Fruit fly (Drosophila melanogaster) whole organism, embryonic: ENCODE data around the gene CG42529.

ENCODE experiments used
- CG10321 ChIP-seq: fragments of 200-800 bp; sonication (Bioruptor generic); IDR thresholded peaks from 2 replicates; pipeline ENCODE4 v1.3.6; 2022; ENCODE audit warnings: missing biosample characterization, missing genetic modification characterization
- CG10366 ChIP-seq: fragments of 200-800 bp; sonication (Bioruptor generic); IDR thresholded peaks from 2 replicates; pipeline ENCODE4 v1.3.6; 2022; ENCODE audit warnings: missing biosample characterization, missing genetic modification characterization
- CG10543 ChIP-seq: fragments of 200-800 bp; sonication (Bioruptor generic); optimal IDR thresholded peaks from 3 replicates; lab custom pipeline; 2017; ENCODE audit warnings: missing biosample characterization, mild to moderate bottlenecking, missing genetic modification characterization, moderate library complexity
- CG10565 ChIP-seq: fragments of 200-800 bp; sonication (Bioruptor generic); optimal IDR thresholded peaks from 3 replicates; lab custom pipeline; 2016; ENCODE audit warnings: missing biosample characterization, mild to moderate bottlenecking, missing genetic modification characterization
- CG11247 ChIP-seq: fragments of 200-800 bp; sonication (Bioruptor generic); IDR thresholded peaks from 2 replicates; pipeline ENCODE4 v1.3.6; 2022; ENCODE audit warnings: missing biosample characterization, missing genetic modification characterization
- CG11560 ChIP-seq: fragments of 200-800 bp; sonication (Bioruptor generic); IDR thresholded peaks from 3 replicates; pipeline ENCODE4 v1.3.6; 2022; ENCODE audit warnings: missing biosample characterization, missing genetic modification characterization
- CG12659 ChIP-seq: fragments of 200-800 bp; sonication (Bioruptor generic); optimal IDR thresholded peaks from 3 replicates; lab custom pipeline; 2017; ENCODE audit warnings: mild to moderate bottlenecking, missing biosample characterization, missing genetic modification reagents, missing genetic modification characterization
- CG14050 ChIP-seq: fragments of 200-800 bp; sonication (Bioruptor generic); IDR thresholded peaks from 3 replicates; pipeline ENCODE4 v1.3.6; 2022; ENCODE audit warnings: missing biosample characterization, missing genetic modification characterization
- CG15479 ChIP-seq: fragments of 200-800 bp; sonication (Bioruptor generic); optimal IDR thresholded peaks from 3 replicates; lab custom pipeline; 2019; ENCODE audit warnings: missing biosample characterization, mild to moderate bottlenecking, missing genetic modification characterization, moderate library complexity
- CG15514 ChIP-seq: fragments of 200-800 bp; sonication (Bioruptor generic); optimal IDR thresholded peaks from 3 replicates; lab custom pipeline; 2017; ENCODE audit warnings: missing biosample characterization, missing genetic modification characterization, mild to moderate bottlenecking, moderate library complexity, missing genetic modification reagents
- CG18619 ChIP-seq: fragments of 200-800 bp; sonication (Bioruptor generic); optimal IDR thresholded peaks from 3 replicates; lab custom pipeline; 2017; ENCODE audit warnings: missing biosample characterization, mild to moderate bottlenecking, missing genetic modification characterization
- CG2889 ChIP-seq: fragments of 200-800 bp; sonication (Bioruptor generic); IDR thresholded peaks from 3 replicates; pipeline ENCODE4 v1.3.6; 2022; ENCODE audit warnings: missing biosample characterization, missing genetic modification characterization
- CG30431 ChIP-seq: fragments of 200-800 bp; sonication (Bioruptor generic); optimal IDR thresholded peaks from 2 replicates; lab custom pipeline; 2017; ENCODE audit warnings: missing biosample characterization, missing genetic modification characterization
- CG3163 ChIP-seq: fragments of 200-800 bp; sonication (Bioruptor generic); optimal IDR thresholded peaks from 3 replicates; lab custom pipeline; 2016; ENCODE audit warnings: missing biosample characterization, missing genetic modification characterization
- CG3407 ChIP-seq: fragments of 200-800 bp; sonication (Bioruptor generic); optimal IDR thresholded peaks from 2 replicates; lab custom pipeline; 2018; ENCODE audit warnings: missing biosample characterization, mild to moderate bottlenecking, missing genetic modification characterization
- CG4360 ChIP-seq: fragments of 200-800 bp; sonication (Bioruptor generic); IDR thresholded peaks from 2 replicates; pipeline ENCODE4 v1.3.6; 2022; ENCODE audit warnings: missing biosample characterization, missing genetic modification characterization
- CG4617 ChIP-seq: fragments of 200-800 bp; sonication (Bioruptor generic); optimal IDR thresholded peaks from 3 replicates; lab custom pipeline; 2016; ENCODE audit warnings: missing biosample characterization, missing genetic modification characterization, borderline replicate concordance
- CG6272 ChIP-seq: fragments of 200-800 bp; sonication (Bioruptor generic); IDR thresholded peaks from 2 replicates; pipeline ENCODE4 v1.3.6; 2022; ENCODE audit warnings: missing biosample characterization, missing genetic modification characterization
- CG6654 ChIP-seq: fragments of 200-800 bp; sonication (Bioruptor generic); optimal IDR thresholded peaks from 2 replicates; lab custom pipeline; 2017; ENCODE audit warnings: missing biosample characterization, mild to moderate bottlenecking, missing genetic modification characterization
- CG6854 ChIP-seq: fragments of 200-800 bp; sonication (Bioruptor generic); optimal IDR thresholded peaks from 3 replicates; lab custom pipeline; 2017; ENCODE audit warnings: missing biosample characterization, mild to moderate bottlenecking, missing genetic modification characterization
- CG8388 ChIP-seq: fragments of 200-800 bp; sonication (Bioruptor generic); optimal IDR thresholded peaks from 2 replicates; lab custom pipeline; 2019; ENCODE audit warnings: missing biosample characterization, mild to moderate bottlenecking, missing genetic modification characterization, moderate library complexity
- CG8478 ChIP-seq: fragments of >200 bp; optimal IDR thresholded peaks from 2 replicates; lab custom pipeline; 2018
- Dip2 ChIP-seq: fragments of 200-800 bp; sonication (Bioruptor generic); IDR thresholded peaks from 2 replicates; pipeline ENCODE4 v1.3.6; 2022; ENCODE audit warnings: missing biosample characterization, missing genetic modification characterization
- E2f1 ChIP-seq: fragments of 200-800 bp; sonication (Bioruptor generic); IDR thresholded peaks from 2 replicates; pipeline ENCODE4 v1.3.6; 2022; ENCODE audit warnings: missing biosample characterization, missing genetic modification characterization
- Hand ChIP-seq: fragments of 200-800 bp; sonication (Bioruptor generic); optimal IDR thresholded peaks from 2 replicates; lab custom pipeline; 2017; ENCODE audit warnings: mild to moderate bottlenecking, missing biosample characterization, missing genetic modification reagents, missing genetic modification characterization
- Jarid2 ChIP-seq: fragments of 200-800 bp; sonication (Bioruptor generic); optimal IDR thresholded peaks from 3 replicates; lab custom pipeline; 2017; ENCODE audit warnings: mild to moderate bottlenecking, missing biosample characterization, missing genetic modification reagents, missing genetic modification characterization
- Med ChIP-seq: fragments of 200-800 bp; sonication (Bioruptor generic); peaks from one replicate; lab custom pipeline; 2016; ENCODE audit warnings: missing biosample characterization, missing genetic modification characterization, mild to moderate bottlenecking, inconsistent platforms, moderate library complexity
- Mrtf ChIP-seq: fragments of 200-800 bp; sonication (Bioruptor generic); IDR thresholded peaks from 3 replicates; pipeline ENCODE4 v1.3.6; 2022; ENCODE audit warnings: missing biosample characterization, missing genetic modification characterization
- NC2β ChIP-seq: fragments of 200-800 bp; sonication (Bioruptor generic); optimal IDR thresholded peaks from 2 replicates; lab custom pipeline; 2016; ENCODE audit warnings: missing biosample characterization, missing genetic modification characterization
- Nf-YB ChIP-seq: fragments of 200-800 bp; sonication (Bioruptor generic); optimal IDR thresholded peaks from 3 replicates; lab custom pipeline; 2019; ENCODE audit warnings: missing biosample characterization, mild to moderate bottlenecking, missing genetic modification characterization, moderate library complexity
- NfI ChIP-seq: fragments of 200-800 bp; sonication (Bioruptor generic); optimal IDR thresholded peaks from 3 replicates; lab custom pipeline; 2018; ENCODE audit warnings: missing biosample characterization, mild to moderate bottlenecking, missing genetic modification characterization, moderate library complexity
- Six4 ChIP-seq: fragments of 200-800 bp; sonication (Bioruptor generic); optimal IDR thresholded peaks from 2 replicates; lab custom pipeline; 2016; ENCODE audit warnings: missing biosample characterization, missing genetic modification characterization
- Tbp ChIP-seq: fragments of >200 bp; optimal IDR thresholded peaks from 2 replicates; lab custom pipeline; 2018; ENCODE audit warnings: missing biosample characterization, missing genetic modification characterization
- cad ChIP-seq: fragments of >200 bp; optimal IDR thresholded peaks from 2 replicates; lab custom pipeline; 2017; ENCODE audit warnings: missing biosample characterization, missing genetic modification characterization
- cato ChIP-seq: fragments of 200-800 bp; sonication (Bioruptor generic); optimal IDR thresholded peaks from 2 replicates; lab custom pipeline; 2016; ENCODE audit warnings: missing biosample characterization, missing genetic modification characterization, borderline replicate concordance
- cg ChIP-seq: fragments of 200-800 bp; sonication (Bioruptor generic); optimal IDR thresholded peaks from 3 replicates; lab custom pipeline; 2019; ENCODE audit warnings: missing biosample characterization, mild to moderate bottlenecking, missing genetic modification characterization, moderate library complexity
- crc ChIP-seq: fragments of 200-800 bp; sonication (Bioruptor generic); optimal IDR thresholded peaks from 2 replicates; lab custom pipeline; 2016; ENCODE audit warnings: missing biosample characterization, missing genetic modification characterization
- dmrt11E ChIP-seq: fragments of 200-800 bp; sonication (Bioruptor generic); optimal IDR thresholded peaks from 3 replicates; lab custom pipeline; 2018; ENCODE audit warnings: missing biosample characterization, mild to moderate bottlenecking, missing genetic modification characterization, moderate library complexity
- eyg ChIP-seq: fragments of 200-800 bp; sonication (Bioruptor generic); optimal IDR thresholded peaks from 3 replicates; lab custom pipeline; 2016; ENCODE audit warnings: missing biosample characterization, missing genetic modification characterization
- grau ChIP-seq: fragments of 200-800 bp; optimal IDR thresholded peaks from 3 replicates; lab custom pipeline; 2019; ENCODE audit warnings: missing biosample characterization, mild to moderate bottlenecking, missing genetic modification characterization, moderate library complexity
- gsb ChIP-seq: fragments of 200-800 bp; sonication (Bioruptor generic); IDR thresholded peaks from 2 replicates; pipeline ENCODE4 v1.3.6; 2022; ENCODE audit warnings: missing biosample characterization, missing genetic modification characterization
- inv ChIP-seq: fragments of 200-800 bp; sonication (Bioruptor generic); IDR thresholded peaks from 2 replicates; pipeline ENCODE4 v1.3.6; 2022; ENCODE audit warnings: missing biosample characterization, missing genetic modification characterization; ENCODE audit not compliant: partially characterized antibody
- kah ChIP-seq: fragments of 200-800 bp; sonication (Bioruptor generic); optimal IDR thresholded peaks from 2 replicates; lab custom pipeline; 2018; ENCODE audit warnings: missing biosample characterization, mild to moderate bottlenecking, missing genetic modification characterization
- mam ChIP-seq: fragments of 200-800 bp; sonication (Bioruptor generic); optimal IDR thresholded peaks from 3 replicates; lab custom pipeline; 2016; ENCODE audit warnings: missing biosample characterization, missing genetic modification characterization
- nom ChIP-seq: fragments of 200-800 bp; sonication (Bioruptor generic); optimal IDR thresholded peaks from 2 replicates; lab custom pipeline; 2017; ENCODE audit warnings: missing biosample characterization, missing genetic modification characterization, mild to moderate bottlenecking, moderate library complexity, missing genetic modification reagents
- org-1 ChIP-seq: fragments of 200-800 bp; sonication (Bioruptor generic); optimal IDR thresholded peaks from 2 replicates; lab custom pipeline; 2017; ENCODE audit warnings: missing biosample characterization, missing genetic modification characterization
- peb ChIP-seq: fragments of 200-800 bp; sonication (Bioruptor generic); IDR thresholded peaks from 2 replicates; pipeline ENCODE4 v1.3.6; 2022; ENCODE audit warnings: missing biosample characterization, missing genetic modification characterization
- pnt ChIP-seq: fragments of 200-800 bp; sonication (Bioruptor generic); optimal IDR thresholded peaks from 3 replicates; lab custom pipeline; 2016; ENCODE audit warnings: missing biosample characterization, missing genetic modification characterization
- rib ChIP-seq: fragments of 200-800 bp; sonication (Bioruptor generic); IDR thresholded peaks from 2 replicates; pipeline ENCODE4 v1.3.6; 2022; ENCODE audit warnings: missing biosample characterization, missing genetic modification characterization
- tgo ChIP-seq: fragments of 200-800 bp; sonication (Bioruptor generic); IDR thresholded peaks from 3 replicates; pipeline ENCODE4 v1.3.6; 2022; ENCODE audit warnings: missing biosample characterization, missing genetic modification characterization
- tll ChIP-seq, 2 experiments: fragments of 200-800 bp in 1 of 2; fragments of >200 bp in 1 of 2; sonication (Bioruptor generic) in 1 of 2; optimal IDR thresholded peaks; 2 replicates each; lab custom pipeline; 2017 to 2019; ENCODE audit warnings: missing biosample characterization in 2 of 2, missing genetic modification characterization in 2 of 2, mild to moderate bottlenecking in 1 of 2, moderate library complexity in 1 of 2
- wor ChIP-seq: fragments of 200-800 bp; sonication (Bioruptor generic); IDR thresholded peaks from 2 replicates; pipeline ENCODE4 v1.3.6; 2022; ENCODE audit warnings: missing biosample characterization, missing genetic modification characterization

CG42529 gene

dm6 chr3L:19687200-19687687 lies 41.5 kb upstream of the CG42529 start, which contains the start of the genes CG8765 and Gbeta76C (continued):
- TF ChIP-seq inv (GFP tag; lab: Robert Waterston, UW) (peak; percentile 16; the same call in 1 of the 2 replicates), kah (GFP tag; lab: Kevin White, UChicago) (no peak), CG11560 (no peak), CG4617 (GFP tag; lab: Kevin White, UChicago) (peak; percentile 68), CG15479 (no peak), cad (GFP tag; lab: Kevin White, UChicago) (no peak), Mrtf (no peak), CG12659 (peak; percentile 74), wor (GFP tag; lab: Robert Waterston, UW) (no peak), Med (GFP tag; lab: Kevin White, UChicago) (peak; percentile 95), peb (GFP tag; lab: Robert Waterston, UW) (no peak), CG2889 (GFP tag; lab: Robert Waterston, UW) (no peak), CG6654 (GFP tag; lab: Kevin White, UChicago) (no peak), CG6854 (GFP tag; lab: Kevin White, UChicago) (no peak), Tbp (GFP tag; lab: Kevin White, UChicago) (no peak), mam (GFP tag; lab: Kevin White, UChicago) (peak; percentile 66), CG3163 (peak; percentile 55), eyg (GFP tag; lab: Kevin White, UChicago) (no peak), CG8478 (lab: Kevin White, UChicago) (no peak), CG30431 (GFP tag; lab: Kevin White, UChicago) (no peak), gsb (GFP tag; lab: Robert Waterston, UW) (no peak), NfI (GFP tag; lab: Kevin White, UChicago) (peak; percentile 21), CG10321 (GFP tag; lab: Robert Waterston, UW) (no peak), tgo (GFP tag; lab: Robert Waterston, UW) (no peak), E2f1 (peak; percentile 60), Jarid2 (GFP tag; lab: Kevin White, UChicago) (no peak), pnt (peak; percentile 34), CG10366 (GFP tag; lab: Robert Waterston, UW) (no peak), CG10565 (no peak)

dm6 chr3L:19694156-19694643 lies 34.6 kb upstream of the CG42529 start:
- TF ChIP-seq CG3407 (GFP tag; lab: Kevin White, UChicago) = no peak
- TF ChIP-seq CG4360 = no peak
- TF ChIP-seq tll (GFP tag; optimal IDR thresholded peaks at IDR 0.05; lab: Kevin White, UChicago) = no peak
- TF ChIP-seq rib (GFP tag; lab: Robert Waterston, UW) = no peak
- no peak for TF ChIP-seq grau (tag; lab: Kevin White, UChicago)
- peak; percentile 64 for TF ChIP-seq nom
- no peak for TF ChIP-seq gsb (GFP tag; lab: Robert Waterston, UW)
- peak; percentile 16 for TF ChIP-seq dmrt11E (tag; lab: Kevin White, UChicago)
- no peak for TF ChIP-seq cato (GFP tag; lab: Kevin White, UChicago)
- TF ChIP-seq CG11247 (GFP tag; lab: Robert Waterston, UW) = no peak
- no peak for TF ChIP-seq CG14050
- no peak for TF ChIP-seq CG15514 (GFP tag; lab: Kevin White, UChicago)
- TF ChIP-seq Nf-YB (GFP tag; lab: Kevin White, UChicago) = no peak
- TF ChIP-seq CG10543 (GFP tag; lab: Kevin White, UChicago) = no peak
- no peak for TF ChIP-seq Six4 (GFP tag; lab: Kevin White, UChicago)
- TF ChIP-seq CG6272 = no peak
- TF ChIP-seq NC2β (GFP tag; lab: Kevin White, UChicago) = no peak
- no peak for TF ChIP-seq cg
- no peak for TF ChIP-seq CG18619
- TF ChIP-seq CG8388 (GFP tag; lab: Kevin White, UChicago) = no peak
- TF ChIP-seq Hand (GFP tag; lab: Kevin White, UChicago) = no peak
- no peak for TF ChIP-seq crc (GFP tag; lab: Kevin White, UChicago)
- no peak for TF ChIP-seq org-1 (GFP tag; lab: Kevin White, UChicago)
- TF ChIP-seq Dip2 (GFP tag; lab: Robert Waterston, UW) = no peak
